Worm (Caenorhabditis elegans) whole organism, midembryonic: ENCODE data around the gene rpa-1.
A peak's percentile ranks its signal among the peaks of the same experiment; 100 is the strongest.

Source experiments
- T22C8.4 ChIP-seq: fragments of 200-800 bp; sonication (Bioruptor generic); IDR thresholded peaks from 2 replicates; pipeline ENCODE4 v1.3.6; 2022; ENCODE audit warnings: missing genetic modification characterization, missing compliant biosample characterization
- cog-1 ChIP-seq: sonication (generic microtip); optimal IDR thresholded peaks from 2 replicates; lab custom pipeline; 2016; ENCODE audit warnings: missing genetic modification characterization, missing compliant biosample characterization
- flt-1 ChIP-seq: fragments of 200-800 bp; sonication (Bioruptor generic); IDR thresholded peaks from 2 replicates; pipeline ENCODE4 v1.3.6; 2022; ENCODE audit warnings: missing genetic modification characterization, missing compliant biosample characterization
- klf-2 ChIP-seq: fragments of 200-800 bp; sonication (Bioruptor generic); conservative IDR thresholded peaks from 2 replicates; pipeline ENCODE4 v1.3.6; 2022; ENCODE audit warnings: missing genetic modification reagents, missing genetic modification characterization, missing compliant biosample characterization
- med-1 ChIP-seq: sonication (generic microtip); optimal IDR thresholded peaks from 2 replicates; lab custom pipeline; 2017; ENCODE audit warnings: missing genetic modification characterization, mild to moderate bottlenecking, missing compliant biosample characterization, antibody characterized with exemption, missing genetic modification reagents; ENCODE audit not compliant: insufficient read depth
- ref-1 ChIP-seq: fragments of 200-800 bp; sonication (Bioruptor generic); conservative IDR thresholded peaks from 2 replicates; pipeline ENCODE4 v1.3.6; 2022; ENCODE audit warnings: missing genetic modification reagents, missing genetic modification characterization, missing compliant biosample characterization
- tab-1 ChIP-seq: fragments of 200-800 bp; sonication (Bioruptor generic); IDR thresholded peaks from 2 replicates; pipeline ENCODE4 v1.3.6; 2022; ENCODE audit warnings: missing genetic modification characterization, missing compliant biosample characterization
- ztf-23 ChIP-seq: fragments of 200-800 bp; sonication (Bioruptor generic); IDR thresholded peaks from 2 replicates; pipeline ENCODE4 v1.3.6; 2022; ENCODE audit warnings: missing genetic modification reagents, missing genetic modification characterization, missing compliant biosample characterization
- ztf-29 ChIP-seq: fragments of 200-800 bp; sonication (Bioruptor generic); IDR thresholded peaks from 2 replicates; pipeline ENCODE4 v1.3.6; 2022; ENCODE audit warnings: missing genetic modification reagents, missing genetic modification characterization, missing compliant biosample characterization

rpa-1 gene

DNA sequence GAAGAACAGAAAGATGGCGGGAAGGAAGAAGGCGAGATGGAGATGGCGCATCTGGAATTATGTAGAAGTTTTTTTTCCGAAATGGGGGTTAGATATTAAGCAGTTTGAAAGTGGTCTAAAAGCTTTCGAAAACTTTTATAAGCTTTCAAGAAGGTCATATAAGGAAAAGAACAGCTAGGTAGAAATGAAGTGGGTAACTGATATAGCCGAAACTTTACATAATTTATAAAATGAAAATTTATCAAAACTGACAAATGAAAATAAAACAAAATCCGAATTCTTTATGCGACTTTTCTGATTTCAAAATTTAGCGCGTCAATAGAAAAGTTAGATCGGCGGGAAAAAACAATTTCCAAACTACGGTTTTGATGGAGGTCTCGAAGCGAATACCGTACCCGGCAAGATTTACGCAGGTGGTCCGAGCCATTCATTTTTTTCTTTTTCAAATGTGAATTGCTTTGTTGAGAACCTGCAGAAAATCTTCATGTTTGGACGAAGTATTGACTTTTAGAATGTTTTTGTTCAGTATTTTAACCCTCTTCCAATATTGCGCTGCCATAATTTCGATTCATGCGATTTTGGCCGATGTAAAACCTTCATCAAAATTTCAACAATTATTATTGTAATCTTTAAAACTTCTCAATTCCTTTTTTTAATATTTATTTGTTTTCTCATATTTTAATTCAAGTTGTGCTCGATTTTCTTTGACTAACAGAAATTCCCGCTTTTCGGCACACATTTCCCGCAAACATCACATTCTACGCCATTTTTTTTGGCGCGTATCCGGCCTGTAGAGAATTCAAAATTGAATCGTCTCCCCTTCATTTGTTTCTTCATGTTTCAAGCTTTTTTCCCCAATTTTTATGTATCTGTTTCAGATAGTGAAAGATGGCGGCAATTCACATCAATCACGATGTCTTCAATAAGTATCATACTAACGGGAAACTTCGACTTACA, at the start of gene rpa-1, which contains the start of gene F18A1.7:
Gene rpa-1, plus strand, starts transcription at position 879 of the 957 bp plus-strand sequence.
Gene F18A1.7, minus strand, starts transcription at position 51 of the 957 bp plus-strand sequence.
- 0 out of 2 replicates have a peak, but pooled peaks have one; percentile 9 for TF ChIP-seq ztf-23
- TF ChIP-seq tab-1, result no peak
- TF ChIP-seq flt-1 (GFP tag; lab: Robert Waterston, UW), result no peak

DNA sequence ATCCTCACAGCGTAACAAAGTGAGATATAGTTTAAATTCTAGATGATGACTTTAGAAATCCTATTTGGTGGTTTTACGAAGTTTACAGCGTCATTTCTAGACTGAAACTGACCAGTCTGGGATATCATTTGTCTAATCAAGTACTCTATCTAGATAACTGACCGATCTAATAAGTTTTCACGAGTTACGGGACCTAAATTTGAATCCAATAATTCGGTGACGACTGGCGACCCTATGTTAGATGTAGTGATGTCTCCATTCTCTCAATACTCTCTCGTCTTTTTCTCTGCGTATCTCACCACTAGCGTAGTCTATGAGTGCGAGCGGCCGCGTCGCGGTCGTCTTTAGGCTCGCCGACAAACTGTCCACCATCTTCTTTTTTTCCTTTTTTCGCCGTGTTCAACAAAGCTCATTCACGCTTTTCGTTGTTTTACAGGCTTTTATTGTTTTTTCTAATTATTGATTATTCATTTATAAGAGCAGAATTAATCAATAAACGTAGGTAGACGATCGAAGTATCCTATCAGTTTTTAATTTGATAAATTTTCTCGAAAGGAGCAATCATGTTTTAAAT, 49.0 kb upstream of the rpa-1 start:
- no peak for TF ChIP-seq med-1
- no peak for TF ChIP-seq cog-1 (tag; lab: Kevin White, UChicago)
- no peak for TF ChIP-seq ref-1 (GFP tag; lab: Robert Waterston, UW)
- TF ChIP-seq ztf-23, result no peak
- TF ChIP-seq tab-1, result no peak
- TF ChIP-seq T22C8.4 (GFP tag; lab: Robert Waterston, UW), result peak; percentile 43; the same call in 1 of the 2 replicates

- no peak for TF ChIP-seq ref-1 (GFP tag; lab: Robert Waterston, UW)
- TF ChIP-seq ztf-23, result no peak
- TF ChIP-seq flt-1 (GFP tag; lab: Robert Waterston, UW), result no peak
- TF ChIP-seq klf-2 (GFP tag; lab: Robert Waterston, UW), result no peak
- no peak for TF ChIP-seq cog-1 (tag; lab: Kevin White, UChicago)
These were observed 48.2 kb upstream of the rpa-1 start, which contains the start of gene cdc-42 for ce11 chrII:7616141-7616540. TSS of gene cdc-42 (plus strand) at chrII:7616452.

- no peak for TF ChIP-seq ztf-23
- no peak for TF ChIP-seq ztf-29 (GFP tag; lab: Robert Waterston, UW)
- no peak for TF ChIP-seq med-1
- TF ChIP-seq T22C8.4 (GFP tag; lab: Robert Waterston, UW), result no peak
- no peak for TF ChIP-seq ref-1 (GFP tag; lab: Robert Waterston, UW)
- no peak for TF ChIP-seq klf-2 (GFP tag; lab: Robert Waterston, UW)
- no peak for TF ChIP-seq tab-1
These were observed 46.2 kb upstream of the rpa-1 start for ce11 chrII:7618212-7618611.

- no peak for TF ChIP-seq med-1
- TF ChIP-seq klf-2 (GFP tag; lab: Robert Waterston, UW), result no peak
- no peak for TF ChIP-seq T22C8.4 (GFP tag; lab: Robert Waterston, UW)
- no peak for TF ChIP-seq flt-1 (GFP tag; lab: Robert Waterston, UW)
- TF ChIP-seq cog-1 (tag; lab: Kevin White, UChicago), result no peak
- no peak for TF ChIP-seq ref-1 (GFP tag; lab: Robert Waterston, UW)
- TF ChIP-seq ztf-29 (GFP tag; lab: Robert Waterston, UW), result no peak
These were observed 44.0 kb upstream of the rpa-1 start, which contains the start of gene R07G3.8 for ce11 chrII:7620413-7620812. TSS of gene R07G3.8 (minus strand) at chrII:7620513.

DNA sequence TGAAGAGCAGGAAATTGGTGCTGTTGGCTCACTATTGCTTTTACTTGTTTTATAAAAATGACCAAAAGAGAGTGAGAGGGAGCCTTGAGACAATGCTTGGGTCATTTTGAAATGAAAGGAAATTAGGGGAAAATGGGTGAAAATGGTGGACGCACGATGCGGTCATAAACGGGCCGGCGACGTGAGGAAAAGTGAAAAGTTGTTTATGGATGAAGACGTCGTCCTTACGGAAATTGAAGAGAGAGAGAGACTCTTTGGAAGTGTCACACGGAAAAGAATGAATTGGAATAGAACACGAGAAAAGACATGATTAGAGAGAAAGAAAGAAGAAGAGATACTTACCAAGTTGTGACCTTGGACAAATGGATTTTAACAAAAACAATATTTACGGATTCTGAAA, 42.9 kb upstream of the rpa-1 start:
- TF ChIP-seq ztf-29 (GFP tag; lab: Robert Waterston, UW) (no peak), flt-1 (GFP tag; lab: Robert Waterston, UW) (no peak), klf-2 (GFP tag; lab: Robert Waterston, UW) (no peak), tab-1 (no peak)

- TF ChIP-seq med-1 (no peak), tab-1 (no peak), cog-1 (tag; lab: Kevin White, UChicago) (peak; percentile 40)
These were observed 40.9 kb upstream of the rpa-1 start for ce11 chrII:7623466-7623865.

DNA sequence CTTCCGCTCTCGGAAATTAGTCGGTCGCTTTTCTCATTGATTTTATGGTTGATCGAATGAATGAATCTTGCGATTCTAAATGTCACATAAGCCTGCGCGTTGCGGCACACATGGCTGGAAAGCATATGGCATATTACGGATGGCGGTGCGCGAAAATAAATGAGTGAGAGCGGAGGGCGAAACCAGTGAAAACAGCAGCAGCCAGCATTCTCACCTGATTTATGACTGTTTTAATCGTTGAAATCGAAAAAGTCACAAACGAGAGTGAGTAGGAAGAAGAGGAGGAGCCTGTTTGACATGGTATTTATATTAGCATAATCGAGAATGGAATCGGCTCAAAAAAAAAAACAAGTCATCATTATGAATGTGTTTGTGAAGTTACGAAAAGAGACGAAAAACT, 40.1 kb upstream of the rpa-1 start:
- no peak for TF ChIP-seq ztf-23

DNA sequence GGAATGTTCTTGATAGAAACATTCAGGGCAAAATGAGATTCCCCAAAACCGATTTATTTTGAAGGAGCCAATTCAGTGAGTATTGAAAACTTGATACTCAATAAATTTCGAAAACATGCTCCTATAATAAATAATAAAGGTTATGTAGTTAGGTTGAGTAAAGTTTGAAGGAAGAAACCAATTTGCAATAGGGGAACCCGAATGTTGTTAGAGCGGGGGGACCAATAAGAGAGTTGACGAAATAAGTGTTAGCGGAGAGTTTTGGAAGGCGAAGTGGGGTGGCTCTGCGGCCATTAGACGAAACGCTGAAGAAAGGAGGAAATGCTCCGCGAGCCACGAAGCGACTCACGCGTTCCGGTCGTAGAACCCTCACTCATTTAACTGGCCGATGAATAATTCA, 39.4 kb upstream of the rpa-1 start:
- no peak for TF ChIP-seq tab-1
- no peak for TF ChIP-seq ztf-23
- TF ChIP-seq ztf-29 (GFP tag; lab: Robert Waterston, UW), result no peak
- TF ChIP-seq T22C8.4 (GFP tag; lab: Robert Waterston, UW), result no peak
- TF ChIP-seq med-1, result no peak
- no peak for TF ChIP-seq cog-1 (tag; lab: Kevin White, UChicago)
- no peak for TF ChIP-seq flt-1 (GFP tag; lab: Robert Waterston, UW)

- no peak for TF ChIP-seq klf-2 (GFP tag; lab: Robert Waterston, UW)
- no peak for TF ChIP-seq flt-1 (GFP tag; lab: Robert Waterston, UW)
- TF ChIP-seq cog-1 (tag; lab: Kevin White, UChicago), result no peak
- no peak for TF ChIP-seq T22C8.4 (GFP tag; lab: Robert Waterston, UW)
- TF ChIP-seq med-1, result no peak
- no peak for TF ChIP-seq ztf-29 (GFP tag; lab: Robert Waterston, UW)
- TF ChIP-seq ref-1 (GFP tag; lab: Robert Waterston, UW), result no peak
- no peak for TF ChIP-seq ztf-23
- no peak for TF ChIP-seq tab-1
These were observed 35.7 kb upstream of the rpa-1 start for ce11 chrII:7628640-7629039.

DNA sequence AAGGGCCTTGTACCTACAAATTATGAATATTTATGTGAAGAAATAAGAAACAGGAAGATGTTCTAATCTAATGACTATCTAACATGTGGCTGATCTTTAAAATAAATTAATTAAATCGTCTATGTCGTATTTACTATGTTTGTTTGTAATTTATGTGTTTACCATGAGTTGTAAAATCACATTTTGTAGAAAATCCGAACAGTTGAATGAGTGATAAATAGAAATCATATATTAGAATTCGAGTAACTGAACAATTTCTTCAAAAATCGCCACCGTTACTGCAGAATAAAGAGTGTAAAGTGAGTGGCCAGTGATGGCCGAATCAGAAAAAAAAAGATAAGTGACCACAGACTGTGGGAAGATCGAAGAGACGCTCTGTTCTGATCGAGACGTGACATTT, 34.3 kb upstream of the rpa-1 start:
- TF ChIP-seq ref-1 (GFP tag; lab: Robert Waterston, UW) (no peak), flt-1 (GFP tag; lab: Robert Waterston, UW) (no peak)
